Fruit fly (Drosophila melanogaster): ENCODE data around the gene CG3528.

dm6 chr2L:2472740-2473139 is 45.1 kb downstream of the CG3528 start:
- TF ChIP-seq D1 (tag; optimal IDR thresholded peaks at IDR 0.05): no peak
- TF ChIP-seq gl (tag; optimal IDR thresholded peaks at IDR 0.05): no peak
